Worm (Caenorhabditis elegans) whole organism, L4 larva: ENCODE measurements around the gene srx-16.

ENCODE experiments used
- Y75B8A.6 ChIP-seq: fragments of 200-800 bp; sonication (Bioruptor generic); IDR thresholded peaks from 2 replicates; pipeline ENCODE4 v1.3.6; 2022; ENCODE audit warnings: missing genetic modification reagents, missing genetic modification characterization, missing compliant biosample characterization
- aly-2 ChIP-seq: sonication (generic microtip); optimal IDR thresholded peaks from 2 replicates; lab custom pipeline; 2018; ENCODE audit warnings: missing biosample characterization, missing genetic modification characterization
- ceh-82 ChIP-seq: sonication (generic microtip); optimal IDR thresholded peaks from 2 replicates; lab custom pipeline; 2017; ENCODE audit warnings: missing biosample characterization, missing genetic modification characterization
- dmd-9 ChIP-seq: fragments of 200-800 bp; sonication (Bioruptor generic); IDR thresholded peaks from 2 replicates; pipeline ENCODE4 v1.3.6; 2022; ENCODE audit warnings: missing genetic modification reagents, missing genetic modification characterization, missing compliant biosample characterization
- dve-1 ChIP-seq: sonication (generic microtip); optimal IDR thresholded peaks from 2 replicates; lab custom pipeline; 2017; ENCODE audit warnings: antibody characterized with exemption, mild to moderate bottlenecking, missing genetic modification characterization, missing compliant biosample characterization; ENCODE audit not compliant: insufficient read depth
- fos-1 ChIP-seq: fragments of 150-350 bp; optimal IDR thresholded peaks from 2 replicates; lab custom pipeline; 2014; ENCODE audit warnings: missing biosample characterization, missing genetic modification characterization
- gei-8 ChIP-seq: fragments of 200-800 bp; sonication (Bioruptor generic); optimal IDR thresholded peaks from 2 replicates; lab custom pipeline; 2018; ENCODE audit warnings: mild to moderate bottlenecking, missing genetic modification characterization, missing compliant biosample characterization
- hlh-30 ChIP-seq: sonication (generic microtip); optimal IDR thresholded peaks from 2 replicates; lab custom pipeline; 2017; ENCODE audit warnings: antibody characterized with exemption, mild to moderate bottlenecking, missing genetic modification characterization, missing compliant biosample characterization; ENCODE audit not compliant: insufficient read depth
- jun-1 ChIP-seq: fragments of 150-350 bp; optimal IDR thresholded peaks from 2 replicates; lab custom pipeline; 2014; ENCODE audit warnings: missing biosample characterization, missing genetic modification reagents, missing genetic modification characterization
- lsy-2 ChIP-seq, 2 experiments: fragments of 150-350 bp in 1 of 2; sonication (generic microtip) in 1 of 2; optimal IDR thresholded peaks; 2 replicates each; lab custom pipeline; 2014 to 2017; ENCODE audit warnings: missing biosample characterization in 2 of 2, missing genetic modification characterization in 2 of 2
- mxl-3 ChIP-seq: fragments of 200-800 bp; sonication (Bioruptor generic); optimal IDR thresholded peaks from 2 replicates; lab custom pipeline; 2018; ENCODE audit warnings: mild to moderate bottlenecking, missing genetic modification characterization, missing compliant biosample characterization
- nhr-111 ChIP-seq: fragments of 200-800 bp; sonication (Bioruptor generic); optimal IDR thresholded peaks from 2 replicates; lab custom pipeline; 2018; ENCODE audit warnings: mild to moderate bottlenecking, missing genetic modification characterization, missing compliant biosample characterization
- nhr-76 ChIP-seq: fragments of 150-350 bp; optimal IDR thresholded peaks from 2 replicates; lab custom pipeline; 2014; ENCODE audit warnings: missing biosample characterization, missing genetic modification characterization
- nhr-77 ChIP-seq: fragments of 150-350 bp; optimal IDR thresholded peaks from 2 replicates; lab custom pipeline; 2014; ENCODE audit warnings: missing biosample characterization, missing genetic modification characterization
- spr-1 ChIP-seq: sonication (generic microtip); optimal IDR thresholded peaks from 2 replicates; lab custom pipeline; 2016; ENCODE audit warnings: mild to moderate bottlenecking, missing genetic modification characterization, missing compliant biosample characterization
- unc-130 ChIP-seq: sonication (generic microtip); optimal IDR thresholded peaks from 2 replicates; lab custom pipeline; 2016; ENCODE audit warnings: missing genetic modification reagents, missing genetic modification characterization, missing compliant biosample characterization
- vab-7 ChIP-seq: fragments of 200-800 bp; sonication (Bioruptor generic); IDR thresholded peaks from 2 replicates; pipeline ENCODE4 v1.3.6; 2022; ENCODE audit warnings: missing genetic modification reagents, missing genetic modification characterization, missing compliant biosample characterization
- zip-11 ChIP-seq: fragments of 200-800 bp; sonication (Bioruptor generic); IDR thresholded peaks from 2 replicates; pipeline ENCODE4 v1.3.6; 2022; ENCODE audit warnings: missing genetic modification characterization, missing compliant biosample characterization

The srx-16 gene

DNA sequence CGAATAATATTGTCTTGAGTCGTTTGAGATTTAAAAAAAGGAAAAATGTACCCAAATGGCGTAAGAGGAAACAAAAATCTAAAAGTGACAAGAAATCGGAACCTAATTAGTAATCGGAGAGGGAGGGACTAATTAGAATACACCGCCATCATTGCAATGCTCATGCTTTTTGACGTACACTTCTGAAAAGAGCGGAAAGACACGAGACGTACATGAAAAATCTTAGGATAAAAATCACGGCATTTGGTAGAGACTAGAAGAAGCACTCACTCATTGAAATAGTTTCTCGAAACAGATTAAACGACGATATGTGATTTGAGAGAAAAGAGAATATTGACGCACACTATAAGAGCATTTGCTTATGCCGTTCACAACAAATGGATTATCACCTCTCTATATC is 46.8 kb downstream of the srx-16 start:
- no peak for TF ChIP-seq nhr-76
- TF ChIP-seq Y75B8A.6 (GFP tag; lab: Robert Waterston, UW), result no peak
- TF ChIP-seq lsy-2 (tag; optimal IDR thresholded peaks at IDR 0.05; lab: Kevin White, UChicago), result no peak
- TF ChIP-seq mxl-3 (GFP tag; lab: Kevin White, UChicago), result no peak
- no peak for TF ChIP-seq vab-7 (GFP tag; lab: Robert Waterston, UW)
- no peak for TF ChIP-seq aly-2 (tag; lab: Kevin White, UChicago)
- no peak for TF ChIP-seq hlh-30 (tag; lab: Kevin White, UChicago)
- no peak for TF ChIP-seq gei-8 (GFP tag; lab: Kevin White, UChicago)
- TF ChIP-seq dmd-9 (GFP tag; lab: Robert Waterston, UW), result no peak
- TF ChIP-seq spr-1 (tag; lab: Kevin White, UChicago), result no peak
- no peak for TF ChIP-seq nhr-77 (tag; lab: Kevin White, UChicago)
- no peak for TF ChIP-seq zip-11 (GFP tag; lab: Robert Waterston, UW)
- TF ChIP-seq fos-1 (tag; lab: Kevin White, UChicago), result no peak
- no peak for TF ChIP-seq unc-130 (GFP tag; lab: Kevin White, UChicago)
- TF ChIP-seq dve-1 (tag; lab: Kevin White, UChicago), result no peak
- no peak for TF ChIP-seq jun-1 (tag; lab: Kevin White, UChicago)
- no peak for TF ChIP-seq nhr-111 (GFP tag; lab: Kevin White, UChicago)
- no peak for TF ChIP-seq ceh-82 (tag; lab: Kevin White, UChicago)
